Worm (Caenorhabditis elegans) whole organism, L4 larva: ENCODE measurements around the gene nhr-286.

ENCODE experiments used
- ZK546.5 ChIP-seq, 2 experiments: sonication (generic microtip); optimal IDR thresholded peaks; 2 replicates each; lab custom pipeline; 2017; ENCODE audit warnings: missing biosample characterization in 2 of 2, missing genetic modification characterization in 2 of 2
- fkh-10 ChIP-seq: fragments of 150-350 bp; optimal IDR thresholded peaks from 2 replicates; lab custom pipeline; 2014; ENCODE audit warnings: missing biosample characterization, missing genetic modification reagents, missing genetic modification characterization
- sdz-12 ChIP-seq: fragments of 200-800 bp; sonication (Bioruptor generic); optimal IDR thresholded peaks from 2 replicates; lab custom pipeline; 2018; ENCODE audit warnings: mild to moderate bottlenecking, missing genetic modification characterization, missing compliant biosample characterization

DNA sequence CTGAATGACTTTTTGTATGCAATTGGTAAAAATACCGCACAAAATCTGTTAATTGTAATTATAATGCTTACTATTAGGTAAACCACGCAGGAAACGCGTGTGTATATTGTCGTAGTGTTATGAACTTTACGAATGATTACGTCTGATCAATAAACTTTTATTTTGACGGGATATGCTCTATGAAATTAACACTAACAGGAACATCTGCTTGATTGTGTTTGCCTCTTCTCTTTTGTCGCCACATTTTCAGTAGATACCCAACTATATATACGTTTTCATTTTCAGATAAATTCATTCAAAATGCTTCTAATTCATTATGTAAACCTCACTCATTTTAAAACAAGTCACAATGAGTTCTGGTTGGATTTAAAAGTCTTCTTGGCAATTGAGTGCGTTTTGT lies 40.8 kb upstream of the nhr-286 start, which contains the start of gene sre-10:
- TF ChIP-seq fkh-10 (no peak), sdz-12 (GFP tag; lab: Kevin White, UChicago) (no peak), ZK546.5 (tag; optimal IDR thresholded peaks at IDR 0.05; lab: Kevin White, UChicago) (no peak)
